Worm (Caenorhabditis elegans) whole organism, early embryonic: ENCODE data around the gene snt-1.

ENCODE experiments used
- B0310.2 ChIP-seq: sonication (generic microtip); optimal IDR thresholded peaks from 2 replicates; lab custom pipeline; 2016; ENCODE audit warnings: mild to moderate bottlenecking, missing genetic modification characterization, missing compliant biosample characterization
- F13C5.2 ChIP-seq: sonication (generic microtip); optimal IDR thresholded peaks from 2 replicates; lab custom pipeline; 2017; ENCODE audit warnings: mild to moderate bottlenecking, missing genetic modification characterization, inconsistent platforms, missing compliant biosample characterization
- aly-1 ChIP-seq: sonication (generic microtip); optimal IDR thresholded peaks from 2 replicates; lab custom pipeline; 2016; ENCODE audit warnings: missing genetic modification characterization, missing compliant biosample characterization
- ama-1 ChIP-seq: fragments of 150-350 bp; optimal IDR thresholded peaks from 2 replicates; lab custom pipeline; 2014
- ceh-13 ChIP-seq: fragments of 200-800 bp; sonication (Bioruptor generic); optimal IDR thresholded peaks from 2 replicates; lab custom pipeline; 2018; ENCODE audit warnings: mild to moderate bottlenecking, missing genetic modification characterization, missing compliant biosample characterization
- ceh-36 ChIP-seq: sonication (generic microtip); optimal IDR thresholded peaks from 2 replicates; lab custom pipeline; 2016; ENCODE audit warnings: missing genetic modification characterization, inconsistent platforms, missing compliant biosample characterization
- ets-7 ChIP-seq: sonication (generic microtip); optimal IDR thresholded peaks from 2 replicates; lab custom pipeline; 2016; ENCODE audit warnings: missing genotype, missing genetic modification characterization, missing compliant biosample characterization
- flt-1 ChIP-seq: fragments of 200-800 bp; sonication (Bioruptor generic); IDR thresholded peaks from 2 replicates; pipeline ENCODE4 v1.3.6; 2022; ENCODE audit warnings: missing genetic modification characterization, missing compliant biosample characterization
- hmbx-1 ChIP-seq: sonication (generic microtip); optimal IDR thresholded peaks from 2 replicates; lab custom pipeline; 2016; ENCODE audit warnings: mild to moderate bottlenecking, missing genetic modification characterization, missing compliant biosample characterization
- hmg-4 ChIP-seq: fragments of 200-800 bp; sonication (Bioruptor generic); optimal IDR thresholded peaks from 2 replicates; lab custom pipeline; 2018; ENCODE audit warnings: mild to moderate bottlenecking, missing genetic modification characterization, missing compliant biosample characterization
- hnd-1 ChIP-seq: sonication (generic microtip); optimal IDR thresholded peaks from 2 replicates; lab custom pipeline; 2016; ENCODE audit warnings: missing genetic modification characterization, missing compliant biosample characterization
- pes-1 ChIP-seq: fragments of 200-800 bp; sonication (Bioruptor generic); IDR thresholded peaks from 2 replicates; pipeline ENCODE4 v1.3.6; 2022; ENCODE audit warnings: missing genetic modification reagents, missing genetic modification characterization, missing compliant biosample characterization
- scrt-1 ChIP-seq: fragments of 200-800 bp; sonication (Bioruptor generic); IDR thresholded peaks from 2 replicates; pipeline ENCODE4 v1.3.6; 2022; ENCODE audit warnings: missing genetic modification characterization, missing compliant biosample characterization
- sea-1 ChIP-seq: fragments of 200-800 bp; sonication (Bioruptor generic); conservative IDR thresholded peaks from 2 replicates; pipeline ENCODE4 v1.3.6; 2022; ENCODE audit warnings: missing genetic modification characterization, missing compliant biosample characterization
- tbx-11 ChIP-seq: fragments of 200-800 bp; sonication (Bioruptor generic); IDR thresholded peaks from 2 replicates; pipeline ENCODE4 v1.3.6; 2022; ENCODE audit warnings: missing genetic modification characterization, missing compliant biosample characterization
- tbx-37 ChIP-seq: fragments of 200-800 bp; sonication (Bioruptor generic); conservative IDR thresholded peaks from 2 replicates; pipeline ENCODE4 v1.3.6; 2022; ENCODE audit warnings: missing genetic modification reagents, missing genetic modification characterization, missing compliant biosample characterization
- tra-4 ChIP-seq: sonication (generic microtip); optimal IDR thresholded peaks from 2 replicates; lab custom pipeline; 2017; ENCODE audit warnings: missing genetic modification characterization, missing compliant biosample characterization

The snt-1 gene

DNA sequence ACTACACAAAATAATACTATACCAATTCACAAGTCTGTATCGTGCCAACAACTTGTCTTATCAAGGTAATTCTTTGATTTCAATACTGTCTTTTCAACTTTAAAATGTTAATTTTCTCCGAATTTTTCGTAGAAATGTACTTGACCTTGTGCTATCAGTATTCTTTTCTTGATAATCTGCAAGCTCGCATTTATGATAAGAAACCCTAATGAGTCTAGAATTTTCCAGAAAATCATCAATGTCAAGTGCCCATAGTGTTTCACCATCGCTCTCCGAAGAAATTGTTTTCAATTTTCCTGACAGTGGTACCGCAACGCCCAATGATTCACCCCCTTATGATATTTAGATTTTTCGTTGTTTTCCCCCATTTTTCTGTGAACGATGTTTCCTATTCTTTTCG, 29.5 kb upstream of the snt-1 start:
- no peak for TF ChIP-seq tbx-11 (GFP tag; lab: Robert Waterston, UW)
- TF ChIP-seq hmbx-1 (tag; lab: Kevin White, UChicago): no peak
- TF ChIP-seq hmg-4 (GFP tag; lab: Kevin White, UChicago): no peak
- TF ChIP-seq sea-1 (GFP tag; lab: Robert Waterston, UW): no peak
- TF ChIP-seq tra-4: no peak
- no peak for TF ChIP-seq tbx-37 (GFP tag; lab: Robert Waterston, UW)
- no peak for TF ChIP-seq ceh-13 (GFP tag; lab: Kevin White, UChicago)
- no peak for TF ChIP-seq ceh-36 (tag; lab: Kevin White, UChicago)
- no peak for TF ChIP-seq scrt-1 (GFP tag; lab: Robert Waterston, UW)
- no peak for TF ChIP-seq hnd-1
- TF ChIP-seq aly-1: no peak
- no peak for TF ChIP-seq B0310.2 (tag; lab: Kevin White, UChicago)
- TF ChIP-seq pes-1 (GFP tag; lab: Robert Waterston, UW): no peak

DNA sequence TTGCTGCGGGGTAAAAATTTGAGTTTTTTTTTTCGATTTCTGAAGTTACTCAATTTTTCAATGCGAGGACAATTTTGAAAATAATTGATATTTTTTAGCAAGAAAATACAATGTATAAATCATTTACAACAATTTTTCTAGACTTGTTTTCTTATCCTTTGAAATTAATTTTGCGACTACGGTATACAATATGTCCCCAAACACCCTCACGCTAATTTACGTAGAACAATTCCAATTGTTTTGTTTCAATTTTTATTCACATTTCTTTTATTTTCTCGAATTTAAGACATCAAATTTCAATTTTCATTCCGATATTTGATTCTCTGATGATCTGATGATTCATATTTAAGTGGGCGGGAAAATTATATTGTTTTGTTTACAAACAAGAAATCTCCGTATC, 28.8 kb upstream of the snt-1 start:
- TF ChIP-seq aly-1: no peak
- TF ChIP-seq pes-1 (GFP tag; lab: Robert Waterston, UW): no peak

DNA sequence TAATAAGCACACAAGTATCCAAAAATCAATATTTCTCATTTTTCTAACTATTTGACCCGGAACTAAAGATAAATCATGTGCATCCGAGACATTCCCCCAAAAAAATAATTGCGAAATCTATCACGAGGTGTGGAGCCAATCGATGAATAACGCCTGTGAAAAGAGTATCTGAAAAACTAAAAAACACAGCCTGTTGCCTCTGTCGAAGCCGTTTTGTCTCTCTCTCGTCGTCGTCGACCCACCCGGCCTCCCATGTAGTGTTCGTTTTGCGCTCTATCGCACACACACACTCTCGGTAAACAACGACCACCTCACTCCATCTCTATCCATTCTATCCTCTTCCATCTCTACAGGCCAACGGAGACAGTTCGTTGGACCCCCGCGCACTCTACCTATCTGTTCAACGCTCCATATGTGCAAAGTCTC, 28.0 kb upstream of the snt-1 start:
- TF ChIP-seq scrt-1 (GFP tag; lab: Robert Waterston, UW): no peak
- no peak for TF ChIP-seq ama-1 (lab: Kevin White, UChicago)
- TF ChIP-seq ets-7: no peak
- peak; percentile 50 for TF ChIP-seq hmg-4 (GFP tag; lab: Kevin White, UChicago)

DNA sequence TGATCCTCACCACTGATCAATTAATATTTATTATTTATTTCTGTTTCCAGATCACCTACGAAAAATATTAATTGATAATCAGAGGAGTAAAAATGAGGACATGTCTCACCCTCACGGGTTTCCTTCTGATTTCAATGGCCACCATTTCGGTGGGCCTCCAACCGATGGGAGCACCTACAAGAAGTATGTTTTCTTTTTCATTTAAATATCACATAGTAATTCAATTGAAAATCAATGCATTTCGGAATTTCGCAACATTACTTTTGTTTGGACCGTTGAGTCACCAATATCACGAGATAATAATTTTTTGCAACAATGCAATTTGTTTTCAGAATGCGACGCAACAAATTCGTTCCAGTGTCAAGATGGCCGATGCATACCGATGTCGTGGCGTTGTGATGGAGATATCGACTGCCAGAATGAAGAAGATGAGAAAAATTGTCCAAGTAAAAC, 27.4 kb upstream of the snt-1 start, which contains the start of gene gldi-2:
gldi-2 (plus strand) TSS at position 51 of the 453 bp plus-strand sequence.
- no peak for TF ChIP-seq tbx-11 (GFP tag; lab: Robert Waterston, UW)

DNA sequence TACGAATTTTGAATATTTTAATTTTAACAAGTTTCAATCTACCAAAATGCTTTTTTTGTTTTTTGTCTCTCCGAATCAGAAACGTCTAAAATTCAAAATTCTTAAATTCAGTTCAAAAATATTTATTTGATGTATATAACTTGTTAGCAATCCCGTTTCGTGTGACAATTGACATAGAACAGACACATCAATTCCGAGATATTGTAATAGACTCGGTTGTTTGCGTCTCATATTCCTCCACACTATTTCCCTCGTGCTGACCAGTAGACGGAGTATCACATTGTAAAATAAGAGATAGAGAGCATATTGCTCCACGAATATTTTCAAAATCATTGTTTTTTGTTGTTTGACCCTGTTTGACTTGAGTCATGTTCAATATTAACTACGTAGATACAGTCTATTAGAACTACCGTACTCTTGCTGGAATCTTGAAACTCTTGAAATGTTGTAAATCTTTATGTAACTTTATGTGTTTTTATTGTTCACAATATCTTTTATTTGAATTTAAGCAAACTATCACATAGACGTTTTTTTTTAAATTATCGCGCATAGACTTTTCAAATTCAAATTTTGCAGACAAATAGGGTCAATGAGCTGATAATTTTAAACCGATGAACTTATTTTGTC, 22.0 kb upstream of the snt-1 start, which contains the start of gene T13C2.3:
T13C2.3 (plus strand) TSS at position 577 of the 627 bp plus-strand sequence.
- TF ChIP-seq F13C5.2 (tag; lab: Kevin White, UChicago) (no peak), hnd-1 (no peak), ama-1 (lab: Kevin White, UChicago) (no peak), aly-1 (no peak), pes-1 (GFP tag; lab: Robert Waterston, UW) (no peak), tbx-37 (GFP tag; lab: Robert Waterston, UW) (no peak), ceh-36 (tag; lab: Kevin White, UChicago) (no peak), ets-7 (no peak), tra-4 (no peak), sea-1 (GFP tag; lab: Robert Waterston, UW) (no peak), ceh-13 (GFP tag; lab: Kevin White, UChicago) (no peak), scrt-1 (GFP tag; lab: Robert Waterston, UW) (no peak), B0310.2 (tag; lab: Kevin White, UChicago) (no peak), hmbx-1 (tag; lab: Kevin White, UChicago) (no peak), hmg-4 (GFP tag; lab: Kevin White, UChicago) (no peak), tbx-11 (GFP tag; lab: Robert Waterston, UW) (no peak), flt-1 (GFP tag; lab: Robert Waterston, UW) (no peak)

DNA sequence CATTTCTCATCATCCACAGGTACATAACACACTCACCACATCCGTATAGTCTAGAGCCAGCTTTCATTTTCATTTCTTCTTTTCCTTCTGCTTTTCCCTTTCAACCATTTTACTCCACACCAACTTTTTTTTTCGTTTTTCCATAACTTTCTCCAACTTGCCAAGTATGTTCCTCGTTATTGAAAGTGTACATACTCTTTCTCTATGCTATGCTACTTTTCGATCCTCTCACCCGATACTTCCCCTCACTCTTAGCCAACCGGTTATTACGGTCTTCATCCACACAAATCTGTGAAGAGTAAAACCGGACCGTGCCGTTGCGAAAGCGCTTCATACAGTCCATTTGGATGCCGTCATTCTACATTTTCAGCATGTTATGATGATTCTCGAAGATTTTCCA, 18.9 kb upstream of the snt-1 start, which contains the start of gene T13C2.2:
T13C2.2 (plus strand) TSS at position 301 of the 400 bp plus-strand sequence.
- TF ChIP-seq ceh-36 (tag; lab: Kevin White, UChicago): no peak
- no peak for TF ChIP-seq ama-1 (lab: Kevin White, UChicago)
- TF ChIP-seq hmg-4 (GFP tag; lab: Kevin White, UChicago): no peak

DNA sequence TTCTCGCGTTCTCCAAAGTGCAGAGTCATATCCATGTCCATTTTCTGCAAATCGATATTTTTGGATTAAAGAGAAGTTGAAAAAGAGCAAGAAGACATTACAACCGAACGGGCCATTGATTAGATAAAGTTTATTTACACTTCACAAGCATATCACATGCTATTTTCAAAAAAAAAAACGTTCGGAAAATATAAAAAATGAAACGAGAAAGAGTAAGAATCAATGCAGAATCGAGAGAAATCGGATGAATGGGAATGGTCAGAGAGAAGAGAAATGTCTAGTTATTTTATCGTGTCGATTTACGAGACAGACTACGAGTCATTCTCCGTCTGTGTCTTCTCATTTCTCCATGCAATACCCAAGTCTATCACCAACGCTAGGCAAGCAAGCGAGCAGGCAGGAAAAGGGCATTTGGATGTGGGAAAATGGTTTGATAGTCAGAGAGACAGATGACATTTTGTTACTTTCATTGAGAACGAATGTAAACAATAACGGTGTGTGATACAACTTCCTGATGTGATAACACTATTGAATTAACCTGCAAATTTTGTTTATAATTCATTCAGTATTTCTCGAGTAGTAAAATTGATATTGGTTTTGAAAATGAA, 10.6 kb upstream of the snt-1 start, which contains the start of gene F31E8.4:
F31E8.4 (minus strand) TSS at position 51 of the 608 bp plus-strand sequence.
- TF ChIP-seq ceh-36 (tag; lab: Kevin White, UChicago) (no peak), sea-1 (GFP tag; lab: Robert Waterston, UW) (no peak), hmg-4 (GFP tag; lab: Kevin White, UChicago) (no peak), tbx-11 (GFP tag; lab: Robert Waterston, UW) (no peak), ceh-13 (GFP tag; lab: Kevin White, UChicago) (no peak), tra-4 (no peak), scrt-1 (GFP tag; lab: Robert Waterston, UW) (no peak), ets-7 (no peak), tbx-37 (GFP tag; lab: Robert Waterston, UW) (no peak), B0310.2 (tag; lab: Kevin White, UChicago) (no peak), pes-1 (GFP tag; lab: Robert Waterston, UW) (no peak), ama-1 (lab: Kevin White, UChicago) (no peak), F13C5.2 (tag; lab: Kevin White, UChicago) (no peak)

DNA sequence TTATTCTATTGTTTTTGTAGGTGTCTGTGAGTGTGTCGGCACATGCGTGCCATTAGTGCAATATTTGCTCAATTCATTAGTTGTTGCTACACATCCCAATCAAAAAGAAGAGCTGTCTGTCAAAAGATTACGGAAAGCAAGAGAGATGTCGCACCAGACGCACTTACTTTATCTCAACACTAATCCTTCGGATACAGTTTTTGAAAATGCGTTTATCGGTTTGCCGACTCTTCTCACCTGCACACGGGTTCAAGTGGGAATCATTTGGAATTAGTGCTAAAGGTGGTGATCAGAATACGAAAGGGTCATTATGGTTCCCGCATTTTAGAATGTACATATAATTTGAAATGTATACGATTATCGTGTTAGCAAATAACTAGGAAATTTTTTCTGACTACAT, 9.5 kb upstream of the snt-1 start:
- TF ChIP-seq ceh-36 (tag; lab: Kevin White, UChicago) (peak; percentile 75), hnd-1 (no peak)
